Worm (Caenorhabditis elegans): Measurements from ENCODE around the gene nucb-1.

nucb-1 gene

DNA sequence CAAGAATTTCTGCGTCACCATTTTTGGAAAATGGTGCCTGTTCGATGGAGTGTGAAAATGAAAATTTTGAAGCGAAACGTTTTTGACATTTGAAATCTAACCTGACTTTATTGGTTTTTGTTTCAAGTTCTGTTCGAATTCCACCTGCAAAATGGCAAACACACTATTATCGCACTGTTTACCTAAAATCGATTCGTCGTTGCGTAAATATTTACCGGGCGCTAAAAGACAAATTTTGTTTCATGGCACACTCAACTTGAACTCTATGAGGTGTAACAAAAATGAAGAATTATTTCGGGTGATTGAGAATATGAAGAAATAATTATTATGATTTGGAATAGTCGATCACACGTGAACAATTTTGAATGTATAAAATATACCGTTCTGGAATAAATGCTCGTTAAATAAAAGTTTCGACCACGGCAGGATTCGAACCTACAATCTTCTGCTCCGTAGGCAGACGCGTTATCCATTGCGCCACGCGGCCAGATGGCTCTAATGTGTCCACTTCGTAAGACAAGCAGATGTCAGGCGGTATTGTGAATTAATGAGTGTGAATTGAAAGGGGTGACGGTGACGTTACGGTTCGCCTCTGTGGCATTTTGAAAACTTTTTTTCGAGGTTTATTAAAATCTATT is 49.2 kb upstream of the nucb-1 start (continued):
- TF ChIP-seq rnt-1 (tag; optimal IDR thresholded peaks at IDR 0.05) (peak; percentile 7), nhr-28 (tag; optimal IDR thresholded peaks at IDR 0.05) (no peak), unc-98 (GFP tag; IDR thresholded peaks at IDR 0.05) (no peak), nhr-84 (tag; optimal IDR thresholded peaks at IDR 0.05) (no peak), snpc-4 (tag; optimal IDR thresholded peaks at IDR 0.05) (no peak), ztf-11 (tag; optimal IDR thresholded peaks at IDR 0.05) (peak in 1 of 2 experiments; percentile 22), ceh-88 (GFP tag; IDR thresholded peaks at IDR 0.05) (no peak), ceh-8 (GFP tag; optimal IDR thresholded peaks at IDR 0.05) (no peak), sox-4 (tag; optimal IDR thresholded peaks at IDR 0.05) (no peak)

DNA sequence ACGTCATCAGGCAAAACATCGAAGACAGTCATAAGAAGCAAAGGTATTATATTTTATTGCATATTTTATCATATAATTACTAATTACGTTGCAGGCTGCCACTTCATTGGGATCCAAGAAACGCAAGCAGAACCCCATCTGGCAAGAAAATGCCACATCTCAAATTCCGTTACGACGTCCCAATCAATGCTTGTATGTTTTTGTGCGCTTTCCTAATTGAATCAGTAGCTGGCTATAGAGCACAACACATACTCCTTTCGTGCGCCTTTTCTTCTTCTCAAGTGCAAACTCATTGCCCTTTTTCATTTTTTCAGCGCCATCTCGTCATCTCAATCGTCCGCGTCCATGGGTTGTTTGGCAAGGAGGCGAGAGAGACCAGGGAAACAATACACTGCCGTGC is 46.6 kb upstream of the nucb-1 start:
- TF ChIP-seq lin-14 (GFP tag; optimal IDR thresholded peaks at IDR 0.05) (peak; percentile 43), rnt-1 (tag; optimal IDR thresholded peaks at IDR 0.05) (no peak), ces-1 (GFP tag; optimal IDR thresholded peaks at IDR 0.05) (peak; percentile 22)

DNA sequence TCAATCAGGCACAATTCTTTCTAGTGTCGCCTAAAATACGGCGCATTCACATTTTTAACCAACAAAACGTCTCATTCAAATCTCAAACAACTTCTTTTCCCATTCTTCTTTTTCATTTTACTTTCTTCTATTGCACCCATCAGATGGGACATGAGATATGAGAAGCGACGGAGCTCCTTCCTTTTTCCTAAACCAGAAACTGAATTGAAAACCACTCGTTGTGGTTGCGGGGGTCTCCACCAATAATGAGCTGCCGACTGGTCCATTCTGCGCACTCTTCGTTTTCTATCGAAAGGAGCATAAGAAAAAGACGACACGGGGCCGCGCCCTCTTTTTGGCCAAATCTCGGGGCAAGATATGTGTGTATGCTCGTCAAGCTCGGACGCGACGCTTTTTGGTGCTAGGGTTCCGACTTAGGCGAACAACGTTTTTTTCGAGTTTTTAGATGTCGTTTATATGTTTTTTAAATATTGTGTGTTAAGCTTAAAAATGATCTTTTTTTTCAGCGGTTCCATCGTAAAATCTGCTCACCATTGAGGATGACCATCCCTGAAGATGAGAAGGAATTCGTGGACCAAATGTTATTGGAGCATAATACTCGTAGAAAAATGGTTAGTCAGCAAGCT is 43.1 kb upstream of the nucb-1 start, which contains the start of gene F09B9.5:
F09B9.5 (plus strand) TSS at position 501 of the 626 bp plus-strand sequence.
- TF ChIP-seq lin-14 (GFP tag; optimal IDR thresholded peaks at IDR 0.05) (peak; percentile 66), isw-1 (GFP tag; IDR thresholded peaks at IDR 0.05) (peak; percentile 12; the same call in 1 of the 2 replicates), efl-1 (optimal IDR thresholded peaks at IDR 0.05) (no peak), efl-1 (GFP tag; optimal IDR thresholded peaks at IDR 0.05 in 1 of 2) (peak in 1 of 2 experiments; percentile 43), unc-98 (GFP tag; IDR thresholded peaks at IDR 0.05) (no peak), ces-1 (GFP tag; optimal IDR thresholded peaks at IDR 0.05) (peak; percentile 59), ceh-82 (tag; optimal IDR thresholded peaks at IDR 0.05) (peak in 2 of 3 experiments; percentile 13 to 32)

DNA sequence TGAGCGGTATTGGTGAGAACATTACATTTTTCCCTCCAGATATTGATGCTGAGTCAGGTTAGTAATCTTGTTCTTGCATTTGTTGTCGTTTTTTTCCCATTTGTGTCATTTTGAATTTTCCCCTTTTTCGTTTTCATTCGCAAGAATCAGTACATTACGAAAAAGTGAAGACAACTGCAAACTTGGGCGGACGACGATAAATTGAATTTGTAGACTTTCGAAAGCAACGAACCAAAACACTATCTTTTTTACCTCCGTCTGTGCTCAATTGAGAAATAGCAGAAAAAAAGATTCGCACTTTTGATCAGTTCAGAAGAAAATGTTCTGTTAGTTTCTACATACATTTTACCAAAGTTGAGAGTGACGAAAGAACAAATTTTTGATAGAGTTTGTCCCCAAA is 42.4 kb upstream of the nucb-1 start:
- no peak for TF ChIP-seq mab-9 (GFP tag; IDR thresholded peaks at IDR 0.05)
- no peak for TF ChIP-seq mef-2 (tag; optimal IDR thresholded peaks at IDR 0.05)
- peak; percentile 50 for TF ChIP-seq lin-14 (GFP tag; optimal IDR thresholded peaks at IDR 0.05)
- peak; percentile 37 for TF ChIP-seq fkh-10 (GFP tag; optimal IDR thresholded peaks at IDR 0.05)
- TF ChIP-seq tbx-2 (tag; optimal IDR thresholded peaks at IDR 0.05) = no peak
- no peak for TF ChIP-seq ceh-63 (GFP tag; optimal IDR thresholded peaks at IDR 0.05)
- no peak for TF ChIP-seq sup-37 (GFP tag; optimal IDR thresholded peaks at IDR 0.05)
- TF ChIP-seq egl-13 (tag; optimal IDR thresholded peaks at IDR 0.05) = no peak
- TF ChIP-seq vab-15 (tag; optimal IDR thresholded peaks at IDR 0.05) = no peak
- TF ChIP-seq zip-4 (GFP tag; optimal IDR thresholded peaks at IDR 0.05) = no peak
- TF ChIP-seq alr-1 (tag; optimal IDR thresholded peaks at IDR 0.05; ENCODE audit: borderline replicate concordance) = no peak
- no peak for TF ChIP-seq fos-1 (tag; optimal IDR thresholded peaks at IDR 0.05)

DNA sequence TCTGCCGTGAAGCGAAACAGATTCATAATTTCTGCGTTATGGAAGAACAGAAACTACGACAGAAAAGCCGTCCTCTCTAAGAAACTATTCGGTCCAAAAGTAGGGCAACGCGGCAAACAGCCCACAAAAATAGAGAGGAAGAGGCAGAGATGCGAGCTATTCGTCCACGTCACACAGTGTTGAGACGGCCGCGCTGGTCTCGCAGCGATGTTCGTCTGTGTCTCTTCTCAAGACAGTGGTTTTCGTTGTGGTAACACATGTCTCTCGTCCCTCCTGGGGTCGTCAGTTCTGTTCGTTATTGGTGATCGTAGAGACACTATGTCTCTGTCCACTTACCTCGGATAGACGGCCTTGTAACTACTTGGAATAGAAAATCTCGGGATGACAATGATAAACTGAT is 38.8 kb upstream of the nucb-1 start, which contains the start of gene erd-2.1:
erd-2.1 (minus strand) TSS at position 114 of the 400 bp plus-strand sequence.
- no peak for TF ChIP-seq egl-13 (tag; optimal IDR thresholded peaks at IDR 0.05)
- no peak for TF ChIP-seq nhr-237 (tag; optimal IDR thresholded peaks at IDR 0.05)
- peak; percentile 40 for TF ChIP-seq dsc-1 (tag; optimal IDR thresholded peaks at IDR 0.05)
- no peak for TF ChIP-seq unc-62 (GFP tag; optimal IDR thresholded peaks at IDR 0.05)
- peak; percentile 48 to 69 for TF ChIP-seq lsy-2 (tag; optimal IDR thresholded peaks at IDR 0.05)
- no peak for TF ChIP-seq zip-4 (GFP tag; optimal IDR thresholded peaks at IDR 0.05)
- no peak for TF ChIP-seq nhr-12 (tag; optimal IDR thresholded peaks at IDR 0.05)
- no peak for TF ChIP-seq alr-1 (tag; optimal IDR thresholded peaks at IDR 0.05; ENCODE audit: borderline replicate concordance)
- TF ChIP-seq isw-1 (GFP tag; IDR thresholded peaks at IDR 0.05) = no peak
- TF ChIP-seq aly-2 (tag; optimal IDR thresholded peaks at IDR 0.05) = no peak
- TF ChIP-seq fkh-8 (tag; optimal IDR thresholded peaks at IDR 0.05) = peak; percentile 28
- no peak for TF ChIP-seq mab-9 (GFP tag; IDR thresholded peaks at IDR 0.05)
- TF ChIP-seq sox-4 (tag; optimal IDR thresholded peaks at IDR 0.05) = no peak
- no peak for TF ChIP-seq unc-30 (tag; optimal IDR thresholded peaks at IDR 0.05)
- TF ChIP-seq nhr-71 (tag; optimal IDR thresholded peaks at IDR 0.05) = peak; percentile 78
- TF ChIP-seq unc-130 (tag; optimal IDR thresholded peaks at IDR 0.05) = no peak
- TF ChIP-seq hpl-2 (GFP tag; optimal IDR thresholded peaks at IDR 0.05) = no peak
- no peak for TF ChIP-seq Y116A8C.19 (tag; optimal IDR thresholded peaks at IDR 0.05; ENCODE audit: borderline replicate concordance)
- peak; percentile 80 for TF ChIP-seq mep-1 (tag; optimal IDR thresholded peaks at IDR 0.05)
- no peak for TF ChIP-seq lir-3 (tag; optimal IDR thresholded peaks at IDR 0.05; ENCODE audit: poor library complexity)
- TF ChIP-seq hlh-17 (GFP tag; optimal IDR thresholded peaks at IDR 0.05; ENCODE audit: borderline replicate concordance) = no peak
- no peak for TF ChIP-seq snpc-4 (tag; optimal IDR thresholded peaks at IDR 0.05)
- no peak for TF ChIP-seq C04F5.9 (tag; optimal IDR thresholded peaks at IDR 0.05)
- TF ChIP-seq nhr-84 (tag; optimal IDR thresholded peaks at IDR 0.05) = no peak
- no peak for TF ChIP-seq fkh-10 (GFP tag; optimal IDR thresholded peaks at IDR 0.05)
